Worm (Caenorhabditis elegans): ENCODE measurements around the gene F38E9.1.

- no peak for TF ChIP-seq sem-4 (tag; optimal IDR thresholded peaks at IDR 0.05)
- no peak for TF ChIP-seq ama-1 (optimal IDR thresholded peaks at IDR 0.05)
- no peak for TF ChIP-seq sma-9 (GFP tag; optimal IDR thresholded peaks at IDR 0.05)
- no peak for TF ChIP-seq sma-9 (tag; optimal IDR thresholded peaks at IDR 0.05)
Observed at ce11 chrX:16484043-16484442, 13.2 kb downstream of the F38E9.1 start.

Data from whole organism, L2 larva.